Fruit fly (Drosophila melanogaster): ENCODE results near the gene CG17234.

DNA sequence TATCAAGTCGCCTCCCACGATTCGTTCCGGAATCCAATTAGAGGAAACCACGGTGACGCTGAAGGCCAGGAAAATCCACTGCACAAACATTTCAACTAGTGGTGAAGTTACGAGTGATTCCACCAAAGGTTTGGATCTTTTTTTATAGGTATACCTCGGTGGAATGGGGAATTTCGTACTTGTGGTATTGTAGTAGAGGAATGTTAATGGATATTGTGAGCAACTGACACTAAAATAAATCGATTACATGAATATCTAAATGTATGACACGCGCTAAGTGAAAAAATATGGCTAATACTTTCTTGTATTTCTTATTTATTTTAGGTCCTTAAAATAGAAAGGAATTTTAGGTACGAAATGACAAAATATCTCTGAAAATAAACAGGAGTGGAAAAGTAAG is 604 bp upstream of the CG17234 start, which contains the start of gene CG17239:
- TF ChIP-seq CG9705 (GFP tag; optimal IDR thresholded peaks at IDR 0.05) (no peak), jim (GFP tag; optimal IDR thresholded peaks at IDR 0.05) (no peak), fru (GFP tag; optimal IDR thresholded peaks at IDR 0.05) (no peak), lola (GFP tag; optimal IDR thresholded peaks at IDR 0.05) (no peak), Mio (GFP tag; optimal IDR thresholded peaks at IDR 0.05) (no peak), dmrt93B (GFP tag; optimal IDR thresholded peaks at IDR 0.05) (no peak)

Measured in whole organism, wandering third instar larva.